Worm (Caenorhabditis elegans) whole organism, mixed stage, embryonic: ENCODE measurements around the gene Y73B6BL.37.

ENCODE experiments used
- M03D4.4 ChIP-seq: sonication (generic microtip); optimal IDR thresholded peaks from 2 replicates; lab custom pipeline; 2017; ENCODE audit warnings: mild to moderate bottlenecking, missing genetic modification characterization, missing compliant biosample characterization
- bed-3 ChIP-seq: fragments of 200-800 bp; sonication (Bioruptor generic); optimal IDR thresholded peaks from 3 replicates; lab custom pipeline; 2018; ENCODE audit warnings: mild to moderate bottlenecking, missing genetic modification characterization, moderate library complexity, missing compliant biosample characterization
- blmp-1 ChIP-seq: fragments of 150-350 bp; optimal IDR thresholded peaks from 2 replicates; lab custom pipeline; 2014; ENCODE audit warnings: missing biosample characterization, missing genetic modification characterization
- ceh-39 ChIP-seq: fragments of 150-350 bp; optimal IDR thresholded peaks from 2 replicates; lab custom pipeline; 2014; ENCODE audit warnings: missing biosample characterization, missing genetic modification characterization
- ceh-43 ChIP-seq: fragments of 200-800 bp; sonication (Bioruptor generic); optimal IDR thresholded peaks from 2 replicates; lab custom pipeline; 2018; ENCODE audit warnings: mild to moderate bottlenecking, missing genetic modification characterization, moderate library complexity, missing compliant biosample characterization
- ces-1 ChIP-seq: fragments of 150-350 bp; optimal IDR thresholded peaks from 2 replicates; lab custom pipeline; 2014; ENCODE audit warnings: missing biosample characterization, missing genetic modification reagents, missing genetic modification characterization
- cnd-1 ChIP-seq: fragments of 200-800 bp; sonication (Bioruptor generic); optimal IDR thresholded peaks from 2 replicates; lab custom pipeline; 2018; ENCODE audit warnings: mild to moderate bottlenecking, missing genetic modification characterization, missing compliant biosample characterization
- drap-1 ChIP-seq: fragments of 200-800 bp; sonication (Bioruptor generic); optimal IDR thresholded peaks from 3 replicates; lab custom pipeline; 2018; ENCODE audit warnings: mild to moderate bottlenecking, missing genetic modification characterization, missing compliant biosample characterization
- elt-1 ChIP-seq: sonication (generic microtip); optimal IDR thresholded peaks from 2 replicates; lab custom pipeline; 2017; ENCODE audit warnings: missing genetic modification characterization, mild to moderate bottlenecking, missing compliant biosample characterization, antibody characterized with exemption, moderate library complexity, borderline replicate concordance; ENCODE audit not compliant: insufficient read depth
- elt-3 ChIP-seq: fragments of 150-350 bp; optimal IDR thresholded peaks from 2 replicates; lab custom pipeline; 2014; ENCODE audit warnings: missing biosample characterization, missing genetic modification characterization
- flh-1 ChIP-seq: fragments of 200-800 bp; sonication (Bioruptor generic); optimal IDR thresholded peaks from 2 replicates; lab custom pipeline; 2018; ENCODE audit warnings: mild to moderate bottlenecking, missing genetic modification characterization, moderate library complexity, missing compliant biosample characterization
- ham-2 ChIP-seq: fragments of 200-800 bp; sonication (Bioruptor generic); optimal IDR thresholded peaks from 2 replicates; lab custom pipeline; 2018; ENCODE audit warnings: mild to moderate bottlenecking, missing genetic modification characterization, missing compliant biosample characterization
- hlh-1 ChIP-seq: fragments of 150-350 bp; optimal IDR thresholded peaks from 2 replicates; lab custom pipeline; 2014; ENCODE audit warnings: missing biosample characterization, missing genetic modification reagents, missing genetic modification characterization
- lin-13 ChIP-seq: fragments of 150-350 bp; optimal IDR thresholded peaks from 2 replicates; lab custom pipeline; 2014; ENCODE audit warnings: missing biosample characterization, missing genetic modification characterization
- lsy-2 ChIP-seq: fragments of 150-350 bp; optimal IDR thresholded peaks from 2 replicates; lab custom pipeline; 2014; ENCODE audit warnings: missing biosample characterization, missing genetic modification characterization
- mab-5 ChIP-seq: fragments of 150-350 bp; optimal IDR thresholded peaks from 2 replicates; lab custom pipeline; 2014; ENCODE audit warnings: missing biosample characterization, missing genetic modification characterization
- mep-1 ChIP-seq: fragments of 150-350 bp; optimal IDR thresholded peaks from 2 replicates; lab custom pipeline; 2017; ENCODE audit warnings: missing biosample characterization, missing genetic modification reagents, missing genetic modification characterization, inconsistent platforms
- mls-2 ChIP-seq: sonication (generic microtip); optimal IDR thresholded peaks from 2 replicates; lab custom pipeline; 2016; ENCODE audit warnings: mild to moderate bottlenecking, missing genetic modification characterization, moderate library complexity, missing compliant biosample characterization
- nhr-12 ChIP-seq: fragments of 150-350 bp; optimal IDR thresholded peaks from 2 replicates; lab custom pipeline; 2014; ENCODE audit warnings: missing biosample characterization, missing genetic modification characterization
- nhr-2 ChIP-seq: fragments of 150-350 bp; optimal IDR thresholded peaks from 2 replicates; lab custom pipeline; 2014; ENCODE audit warnings: missing biosample characterization, missing genetic modification characterization
- nhr-237 ChIP-seq: fragments of 150-350 bp; optimal IDR thresholded peaks from 2 replicates; lab custom pipeline; 2014; ENCODE audit warnings: missing biosample characterization, missing genetic modification characterization
- nhr-28 ChIP-seq: fragments of 150-350 bp; optimal IDR thresholded peaks from 2 replicates; lab custom pipeline; 2014; ENCODE audit warnings: missing biosample characterization, missing genetic modification characterization
- pha-4 ChIP-seq: fragments of 150-350 bp; optimal IDR thresholded peaks from 2 replicates; lab custom pipeline; 2018; ENCODE audit warnings: missing biosample characterization, missing genetic modification reagents, missing genetic modification characterization
- sem-2 ChIP-seq: fragments of 200-800 bp; sonication (Bioruptor generic); optimal IDR thresholded peaks from 2 replicates; lab custom pipeline; 2018; ENCODE audit warnings: mild to moderate bottlenecking, missing genetic modification characterization, missing compliant biosample characterization
- snpc-4 ChIP-seq: fragments of 150-350 bp; optimal IDR thresholded peaks from 2 replicates; lab custom pipeline; 2014; ENCODE audit warnings: missing biosample characterization, missing genetic modification characterization
- sptf-1 ChIP-seq: sonication (generic microtip); optimal IDR thresholded peaks from 2 replicates; lab custom pipeline; 2017; ENCODE audit warnings: mild to moderate bottlenecking, missing genetic modification characterization, moderate library complexity, missing compliant biosample characterization
- tbx-8 ChIP-seq: fragments of 200-800 bp; sonication (Bioruptor generic); optimal IDR thresholded peaks from 2 replicates; lab custom pipeline; 2018; ENCODE audit warnings: mild to moderate bottlenecking, missing genetic modification characterization, moderate library complexity, missing compliant biosample characterization
- unc-120 ChIP-seq: sonication (generic microtip); optimal IDR thresholded peaks from 2 replicates; lab custom pipeline; 2017; ENCODE audit warnings: missing genetic modification characterization, missing compliant biosample characterization; ENCODE audit not compliant: poor library complexity, severe bottlenecking
- unc-39 ChIP-seq: fragments of 150-350 bp; optimal IDR thresholded peaks from 2 replicates; lab custom pipeline; 2014; ENCODE audit warnings: missing biosample characterization, missing genetic modification characterization
- unc-62 ChIP-seq: fragments of 150-350 bp; optimal IDR thresholded peaks from 2 replicates; lab custom pipeline; 2014; ENCODE audit warnings: missing biosample characterization, missing genetic modification reagents, missing genetic modification characterization
- zip-8 ChIP-seq: fragments of 150-350 bp; optimal IDR thresholded peaks from 2 replicates; lab custom pipeline; 2014; ENCODE audit warnings: missing biosample characterization, missing genetic modification characterization
- ztf-11 ChIP-seq: fragments of 150-350 bp; optimal IDR thresholded peaks from 2 replicates; lab custom pipeline; 2014; ENCODE audit warnings: missing biosample characterization, missing genetic modification characterization

The Y73B6BL.37 gene

ce11 chrIV:6528202-6528601 lies 41.1 kb downstream of the Y73B6BL.37 start:
- TF ChIP-seq pha-4 (tag; lab: Kevin White, UChicago) (no peak), lsy-2 (tag; lab: Kevin White, UChicago) (no peak), nhr-2 (tag; lab: Kevin White, UChicago) (no peak), sptf-1 (tag; lab: Kevin White, UChicago) (no peak), mab-5 (tag; lab: Kevin White, UChicago) (no peak), unc-62 (GFP tag; lab: Kevin White, UChicago) (no peak), drap-1 (GFP tag; lab: Kevin White, UChicago) (no peak), mls-2 (tag; lab: Kevin White, UChicago) (no peak), zip-8 (tag; lab: Kevin White, UChicago) (no peak), flh-1 (GFP tag; lab: Kevin White, UChicago) (no peak), cnd-1 (tag; lab: Kevin White, UChicago) (no peak), nhr-12 (tag; lab: Kevin White, UChicago) (no peak), elt-3 (tag; lab: Kevin White, UChicago) (no peak), unc-120 (tag; lab: Kevin White, UChicago) (no peak)

ce11 chrIV:6529832-6530231 lies 42.7 kb downstream of the Y73B6BL.37 start:
- no peak for TF ChIP-seq nhr-28 (tag; lab: Kevin White, UChicago)
- no peak for TF ChIP-seq zip-8 (tag; lab: Kevin White, UChicago)
- no peak for TF ChIP-seq ztf-11 (tag; lab: Kevin White, UChicago)
- no peak for TF ChIP-seq elt-1 (tag; lab: Kevin White, UChicago)
- no peak for TF ChIP-seq lsy-2 (tag; lab: Kevin White, UChicago)
- no peak for TF ChIP-seq snpc-4 (tag; lab: Kevin White, UChicago)
- no peak for TF ChIP-seq lin-13 (tag; lab: Kevin White, UChicago)
- no peak for TF ChIP-seq hlh-1 (tag; lab: Kevin White, UChicago)
- no peak for TF ChIP-seq nhr-237 (tag; lab: Kevin White, UChicago)
- TF ChIP-seq M03D4.4 (tag; lab: Kevin White, UChicago): no peak
- no peak for TF ChIP-seq ham-2
- TF ChIP-seq mls-2 (tag; lab: Kevin White, UChicago): no peak
- TF ChIP-seq blmp-1: no peak
- no peak for TF ChIP-seq pha-4 (tag; lab: Kevin White, UChicago)
- no peak for TF ChIP-seq sem-2 (GFP tag; lab: Kevin White, UChicago)
- TF ChIP-seq nhr-12 (tag; lab: Kevin White, UChicago): no peak
- no peak for TF ChIP-seq bed-3 (GFP tag; lab: Kevin White, UChicago)

- no peak for TF ChIP-seq tbx-8 (GFP tag; lab: Kevin White, UChicago)
- TF ChIP-seq mab-5 (tag; lab: Kevin White, UChicago): no peak
- TF ChIP-seq hlh-1 (tag; lab: Kevin White, UChicago): no peak
- no peak for TF ChIP-seq blmp-1
- no peak for TF ChIP-seq ceh-43 (GFP tag; lab: Kevin White, UChicago)
- no peak for TF ChIP-seq unc-39 (tag; lab: Kevin White, UChicago)
- no peak for TF ChIP-seq ces-1 (GFP tag; lab: Kevin White, UChicago)
- TF ChIP-seq nhr-28 (tag; lab: Kevin White, UChicago): no peak
- no peak for TF ChIP-seq snpc-4 (tag; lab: Kevin White, UChicago)
- no peak for TF ChIP-seq drap-1 (GFP tag; lab: Kevin White, UChicago)
- TF ChIP-seq ceh-39 (tag; lab: Kevin White, UChicago): no peak
- TF ChIP-seq, all 35 proteins: peak for 0
These were observed 44.3 kb downstream of the Y73B6BL.37 start, which contains the start of gene C01G5.4 for ce11 chrIV:6531450-6531849. Gene C01G5.4, plus strand, starts transcription at chrIV:6531750.

- no peak for TF ChIP-seq tbx-8 (GFP tag; lab: Kevin White, UChicago)
- no peak for TF ChIP-seq cnd-1 (tag; lab: Kevin White, UChicago)
- no peak for TF ChIP-seq mep-1 (tag; lab: Kevin White, UChicago)
- no peak for TF ChIP-seq sptf-1 (tag; lab: Kevin White, UChicago)
- TF ChIP-seq ham-2: no peak
- TF ChIP-seq ztf-11 (tag; lab: Kevin White, UChicago): no peak
- TF ChIP-seq mls-2 (tag; lab: Kevin White, UChicago): no peak
- no peak for TF ChIP-seq nhr-12 (tag; lab: Kevin White, UChicago)
- TF ChIP-seq blmp-1: no peak
- no peak for TF ChIP-seq bed-3 (GFP tag; lab: Kevin White, UChicago)
- no peak for TF ChIP-seq ceh-43 (GFP tag; lab: Kevin White, UChicago)
- TF ChIP-seq pha-4 (tag; lab: Kevin White, UChicago): no peak
These were observed 48.8 kb downstream of the Y73B6BL.37 start, which contains the start of gene C01G5.3 for ce11 chrIV:6535908-6536307. Gene C01G5.3, plus strand, starts transcription at chrIV:6536208.
